Fruit fly (Drosophila melanogaster) whole organism, pupa: ENCODE data around the gene BNIP3.
A peak's percentile ranks its signal among the peaks of the same experiment; 100 is the strongest.
"Not testable (repeated sequence)": the region's sequence is repeated elsewhere in the genome, so short reads cannot be mapped to it uniquely, and the experiment has no call there.

Experiments
- CG10348 ChIP-seq: fragments of 200-800 bp; sonication (Bioruptor generic); IDR thresholded peaks from 2 replicates; pipeline ENCODE4 v1.3.6; 2022; ENCODE audit warnings: missing biosample characterization, missing genetic modification characterization
- CG12605 ChIP-seq: fragments of 200-800 bp; sonication (Bioruptor generic); IDR thresholded peaks from 2 replicates; pipeline ENCODE4 v1.3.6; 2022; ENCODE audit warnings: missing biosample characterization, missing genetic modification characterization
- CG13204 ChIP-seq: fragments of 200-800 bp; sonication (Bioruptor generic); optimal IDR thresholded peaks from 2 replicates; lab custom pipeline; 2018; ENCODE audit warnings: missing biosample characterization, mild to moderate bottlenecking, missing genetic modification characterization, moderate library complexity
- CG14655 ChIP-seq: fragments of 200-800 bp; sonication (Bioruptor generic); optimal IDR thresholded peaks from 3 replicates; lab custom pipeline; 2017; ENCODE audit warnings: mild to moderate bottlenecking, missing biosample characterization, missing genetic modification reagents, missing genetic modification characterization
- CG15710 ChIP-seq: fragments of 200-800 bp; sonication (Bioruptor generic); optimal IDR thresholded peaks from 2 replicates; lab custom pipeline; 2018; ENCODE audit warnings: missing biosample characterization, mild to moderate bottlenecking, missing genetic modification characterization, moderate library complexity
- CG17806 ChIP-seq: fragments of 200-800 bp; sonication (Bioruptor generic); optimal IDR thresholded peaks from 2 replicates; lab custom pipeline; 2018; ENCODE audit warnings: missing biosample characterization, mild to moderate bottlenecking, missing genetic modification characterization, moderate library complexity
- CG32121 ChIP-seq: fragments of 200-800 bp; sonication (Bioruptor generic); IDR thresholded peaks from 2 replicates; pipeline ENCODE4 v1.3.6; 2022; ENCODE audit warnings: missing biosample characterization, missing genetic modification characterization
- CG34367 ChIP-seq: fragments of 200-800 bp; sonication (Bioruptor generic); optimal IDR thresholded peaks from 2 replicates; lab custom pipeline; 2018; ENCODE audit warnings: missing biosample characterization, mild to moderate bottlenecking, missing genetic modification characterization
- CG4496 ChIP-seq: fragments of 200-800 bp; sonication (Bioruptor generic); IDR thresholded peaks from 3 replicates; pipeline ENCODE4 v1.3.6; 2022; ENCODE audit warnings: missing biosample characterization, missing genetic modification characterization
- CG8159 ChIP-seq: fragments of 200-800 bp; sonication (Bioruptor generic); optimal IDR thresholded peaks from 3 replicates; lab custom pipeline; 2018; ENCODE audit warnings: missing biosample characterization, mild to moderate bottlenecking, missing genetic modification characterization, moderate library complexity
- CG8301 ChIP-seq: fragments of 200-800 bp; sonication (Bioruptor generic); optimal IDR thresholded peaks from 2 replicates; lab custom pipeline; 2018; ENCODE audit warnings: missing biosample characterization, mild to moderate bottlenecking, missing genetic modification characterization
- CG9948 ChIP-seq: fragments of 200-800 bp; sonication (Bioruptor generic); optimal IDR thresholded peaks from 2 replicates; lab custom pipeline; 2018; ENCODE audit warnings: missing biosample characterization, mild to moderate bottlenecking, missing genetic modification characterization, moderate library complexity
- D1 ChIP-seq: fragments of 200-800 bp; sonication (Bioruptor generic); optimal IDR thresholded peaks from 2 replicates; lab custom pipeline; 2018; ENCODE audit warnings: missing biosample characterization, mild to moderate bottlenecking, missing genetic modification characterization, moderate library complexity
- EcR ChIP-seq: fragments of 200-800 bp; sonication (Bioruptor generic); optimal IDR thresholded peaks from 3 replicates; lab custom pipeline; 2019; ENCODE audit warnings: missing biosample characterization, missing genetic modification characterization, mild to moderate bottlenecking, moderate library complexity, missing genetic modification reagents
- Ets98B ChIP-seq: fragments of 200-800 bp; sonication (Bioruptor generic); IDR thresholded peaks from 2 replicates; pipeline ENCODE4 v1.3.6; 2022; ENCODE audit warnings: missing biosample characterization, missing genetic modification characterization
- Pif1A ChIP-seq: fragments of 200-800 bp; sonication (Bioruptor generic); optimal IDR thresholded peaks from 3 replicates; lab custom pipeline; 2016; ENCODE audit warnings: missing biosample characterization, missing genetic modification characterization
- Pif1B ChIP-seq: fragments of 200-800 bp; sonication (Bioruptor generic); optimal IDR thresholded peaks from 3 replicates; lab custom pipeline; 2016; ENCODE audit warnings: missing biosample characterization, missing genetic modification characterization
- Snoo ChIP-seq: fragments of 200-800 bp; sonication (Bioruptor generic); optimal IDR thresholded peaks from 3 replicates; lab custom pipeline; 2017; ENCODE audit warnings: missing biosample characterization, mild to moderate bottlenecking, missing genetic modification characterization, inconsistent platforms
- fd96Ca ChIP-seq: fragments of 200-800 bp; sonication (Bioruptor generic); IDR thresholded peaks from 3 replicates; pipeline ENCODE4 v1.3.6; 2022; ENCODE audit warnings: missing biosample characterization, missing genetic modification characterization
- gl ChIP-seq: fragments of 200-800 bp; sonication (Bioruptor generic); optimal IDR thresholded peaks from 2 replicates; lab custom pipeline; 2018; ENCODE audit warnings: missing biosample characterization, mild to moderate bottlenecking, missing genetic modification characterization
- rn ChIP-seq: fragments of 200-800 bp; sonication (Bioruptor generic); IDR thresholded peaks from 2 replicates; pipeline ENCODE4 v1.3.6; 2022; ENCODE audit warnings: missing biosample characterization, missing genetic modification characterization

Gene BNIP3

DNA sequence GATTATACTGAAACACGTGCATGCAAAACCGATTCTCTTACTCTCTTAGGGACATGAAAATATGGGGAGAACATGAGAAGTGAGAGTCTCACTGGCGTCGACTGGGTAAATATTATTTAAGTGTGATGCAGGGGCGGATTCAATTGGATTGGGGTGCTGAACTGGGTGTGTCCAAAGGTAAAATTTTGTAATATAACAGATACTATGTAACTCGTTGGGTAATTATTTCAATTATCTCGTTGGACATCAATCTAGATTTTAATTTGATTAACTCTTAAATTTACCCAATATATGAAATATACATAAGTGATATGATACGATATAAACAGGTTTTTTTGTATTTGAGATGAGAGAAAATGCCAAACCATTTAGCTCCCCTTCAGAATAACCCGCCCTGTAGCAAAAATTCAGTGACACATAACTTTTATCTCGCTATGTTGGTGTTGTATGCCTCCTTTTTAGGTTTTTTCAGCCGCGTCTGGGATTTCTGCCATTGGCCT is 11.0 kb downstream of the BNIP3 start:
- TF ChIP-seq CG8301 (tag; lab: Kevin White, UChicago) (peak; percentile 83), Snoo (tag; lab: Kevin White, UChicago) (peak; percentile 88), Ets98B (GFP tag; lab: Robert Waterston, UW) (peak; percentile 89), CG15710 (tag; lab: Kevin White, UChicago) (peak; percentile 91), rn (peak; percentile 39; the same call in 1 of the 2 replicates), CG17806 (tag; lab: Kevin White, UChicago) (peak; percentile 89), CG9948 (tag; lab: Kevin White, UChicago) (peak; percentile 87), CG14655 (peak; percentile 89), Pif1B (GFP tag; lab: Kevin White, UChicago) (peak; percentile 87), Pif1A (GFP tag; lab: Kevin White, UChicago) (peak; percentile 91), CG34367 (tag; lab: Kevin White, UChicago) (peak; percentile 82), gl (tag; lab: Kevin White, UChicago) (peak; percentile 75), EcR (GFP tag; lab: Kevin White, UChicago) (peak; percentile 59), fd96Ca (GFP tag; lab: Robert Waterston, UW) (peak; percentile 90), CG8159 (tag; lab: Kevin White, UChicago) (peak; percentile 93), CG10348 (GFP tag; lab: Robert Waterston, UW) (peak; percentile 61), CG13204 (GFP tag; lab: Kevin White, UChicago) (no peak), CG32121 (GFP tag; lab: Robert Waterston, UW) (peak; percentile 88), D1 (tag; lab: Kevin White, UChicago) (peak; percentile 78), CG4496 (GFP tag; lab: Robert Waterston, UW) (peak; percentile 89; the same call in 2 of the 3 replicates), CG12605 (GFP tag; lab: Robert Waterston, UW) (peak; percentile 65)

DNA sequence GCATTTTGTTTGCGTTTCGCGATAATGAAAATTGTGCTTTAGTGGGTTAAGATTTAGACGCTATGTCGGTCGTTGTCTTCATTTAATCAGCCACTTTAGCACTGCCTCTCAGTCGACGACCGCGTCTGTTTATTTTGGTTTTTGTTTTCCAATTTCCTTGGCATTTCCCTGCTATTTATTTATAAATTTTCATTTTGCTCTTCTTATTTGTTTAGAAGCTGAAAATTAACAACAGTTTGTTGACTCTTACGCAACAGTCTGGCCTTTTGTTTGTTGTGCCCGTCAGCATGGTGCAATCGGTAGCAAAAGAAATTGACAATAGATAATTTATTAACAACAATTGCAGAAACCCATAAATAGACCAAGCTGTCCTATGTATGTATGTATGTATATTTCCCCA is 11.6 kb downstream of the BNIP3 start:
- TF ChIP-seq Ets98B (GFP tag; lab: Robert Waterston, UW) (peak; percentile 7; the same call in 1 of the 2 replicates), Snoo (tag; lab: Kevin White, UChicago) (no peak)

DNA sequence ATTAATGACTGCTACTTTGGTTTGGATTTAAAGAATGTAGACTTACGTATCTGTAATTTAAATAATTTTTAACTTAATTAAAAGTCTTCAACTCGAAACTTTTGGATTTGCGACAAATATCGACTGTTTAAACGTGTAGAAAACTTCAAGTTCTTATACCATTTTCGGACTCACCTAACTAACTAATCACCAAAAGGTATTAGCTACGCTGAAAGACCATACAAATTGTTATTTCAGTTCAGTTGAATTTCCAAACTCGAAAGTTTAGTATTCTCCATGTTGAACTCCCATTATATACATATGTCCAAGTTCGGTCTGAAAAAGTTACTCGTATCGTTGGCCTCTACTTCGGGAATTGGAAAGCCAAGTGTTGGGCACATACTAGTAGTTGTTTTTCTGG is 13.5 kb downstream of the BNIP3 start, which contains the start of gene CG5078:
TSS of gene CG5078 (plus strand) at position 301 of the 400 bp plus-strand sequence.
- TF ChIP-seq CG8301 (tag; lab: Kevin White, UChicago) (no peak), D1 (tag; lab: Kevin White, UChicago) (no peak), Ets98B (GFP tag; lab: Robert Waterston, UW) (no peak), fd96Ca (GFP tag; lab: Robert Waterston, UW) (no peak), EcR (GFP tag; lab: Kevin White, UChicago) (no peak), Pif1B (GFP tag; lab: Kevin White, UChicago) (no peak), CG10348 (GFP tag; lab: Robert Waterston, UW) (no peak), CG13204 (GFP tag; lab: Kevin White, UChicago) (no peak), gl (tag; lab: Kevin White, UChicago) (no peak), CG34367 (tag; lab: Kevin White, UChicago) (no peak), CG15710 (tag; lab: Kevin White, UChicago) (no peak), CG9948 (tag; lab: Kevin White, UChicago) (no peak), Snoo (tag; lab: Kevin White, UChicago) (no peak)

DNA sequence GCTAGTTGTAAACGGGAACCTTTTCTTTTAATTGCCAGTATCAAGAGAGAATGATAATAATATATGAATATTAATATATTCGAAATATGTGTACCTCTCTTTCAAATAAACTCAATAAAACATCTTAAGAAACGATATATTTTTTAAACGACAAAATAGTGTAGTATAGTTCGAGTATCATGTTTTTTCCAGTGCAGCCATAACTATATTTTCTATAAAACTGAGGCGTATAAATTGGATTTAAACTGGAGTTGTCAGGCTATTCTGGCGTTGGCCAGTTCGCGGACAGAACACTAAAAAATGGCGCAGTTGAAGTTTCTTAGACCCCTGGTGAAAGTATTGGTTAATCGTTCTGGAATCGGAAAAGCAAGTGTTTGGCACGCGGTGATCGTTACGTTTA is 15.3 kb downstream of the BNIP3 start, which contains the start of gene CG17637:
TSS of gene CG17637 (plus strand) at position 301 of the 400 bp plus-strand sequence.
- not testable (repeated sequence) for TF ChIP-seq CG13204 (GFP tag; lab: Kevin White, UChicago); CG17806 (tag; lab: Kevin White, UChicago); CG8159 (tag; lab: Kevin White, UChicago)

DNA sequence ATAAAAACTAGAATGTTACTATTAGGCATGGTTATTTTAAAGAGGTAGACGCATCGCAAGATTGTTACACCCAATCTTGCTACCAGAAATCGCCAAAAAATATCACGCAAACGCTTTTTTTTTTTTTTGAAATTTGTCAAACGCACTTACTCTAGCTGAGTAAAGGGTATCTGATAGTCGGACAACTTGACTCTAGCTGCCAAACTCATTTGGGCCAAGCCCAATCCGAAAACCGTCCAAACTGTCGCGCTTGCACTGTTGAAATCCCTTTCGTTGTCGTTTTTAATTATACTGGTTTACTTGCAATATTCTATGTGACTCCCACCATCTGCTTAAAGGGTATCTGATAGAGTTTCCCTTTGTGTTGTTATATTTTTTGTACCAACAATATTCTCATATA is 15.9 kb downstream of the BNIP3 start:
- no peak for TF ChIP-seq Ets98B (GFP tag; lab: Robert Waterston, UW)
- TF ChIP-seq CG14655, result no peak
- no peak for TF ChIP-seq rn
- no peak for TF ChIP-seq CG8301 (tag; lab: Kevin White, UChicago)
- TF ChIP-seq gl (tag; lab: Kevin White, UChicago), result no peak
- no peak for TF ChIP-seq fd96Ca (GFP tag; lab: Robert Waterston, UW)
- no peak for TF ChIP-seq EcR (GFP tag; lab: Kevin White, UChicago)
- TF ChIP-seq CG32121 (GFP tag; lab: Robert Waterston, UW), result no peak
- no peak for TF ChIP-seq CG12605 (GFP tag; lab: Robert Waterston, UW)
- no peak for TF ChIP-seq CG34367 (tag; lab: Kevin White, UChicago)
- no peak for TF ChIP-seq CG10348 (GFP tag; lab: Robert Waterston, UW)
- no peak for TF ChIP-seq D1 (tag; lab: Kevin White, UChicago)
- no peak for TF ChIP-seq Pif1B (GFP tag; lab: Kevin White, UChicago)
- TF ChIP-seq Snoo (tag; lab: Kevin White, UChicago), result no peak
- TF ChIP-seq CG9948 (tag; lab: Kevin White, UChicago), result no peak
- TF ChIP-seq CG4496 (GFP tag; lab: Robert Waterston, UW), result no peak
- TF ChIP-seq, all 21 proteins: peak for 0

DNA sequence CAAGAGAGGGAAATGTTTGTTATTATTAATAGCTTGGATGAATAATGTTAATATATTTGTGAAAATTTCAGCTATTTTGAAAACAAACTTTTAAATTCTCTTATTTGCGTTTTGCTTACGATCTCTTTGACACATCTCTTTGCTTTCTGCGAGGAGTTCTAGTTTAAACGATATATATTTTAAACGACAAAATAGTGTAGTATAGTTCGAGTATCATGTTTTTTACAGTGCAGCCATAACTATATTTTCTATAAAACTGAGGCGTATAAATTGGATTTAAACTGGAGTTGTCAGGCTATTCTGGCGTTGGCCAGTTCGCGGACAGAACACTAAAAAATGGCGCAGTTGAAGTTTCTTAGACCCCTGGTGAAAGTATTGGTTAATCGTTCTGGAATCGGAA is 19.7 kb downstream of the BNIP3 start, which contains the start of gene CG18281:
TSS of gene CG18281 (plus strand) at position 301 of the 400 bp plus-strand sequence.
- TF ChIP-seq Ets98B (GFP tag; lab: Robert Waterston, UW); Pif1B (GFP tag; lab: Kevin White, UChicago); Pif1A (GFP tag; lab: Kevin White, UChicago): not testable (repeated sequence)
- TF ChIP-seq, all 21 proteins: peak for 0; not testable (repeated sequence) for 21
